Worm (Caenorhabditis elegans) whole organism, L4/young adult: Measurements from ENCODE around the gene sad-1.

Source experiments
- W03F9.2 ChIP-seq: fragments of 150-350 bp; optimal IDR thresholded peaks from 2 replicates; lab custom pipeline; 2014; ENCODE audit warnings: missing biosample characterization, missing genetic modification characterization
- dao-5 ChIP-seq: sonication (generic microtip); optimal IDR thresholded peaks from 2 replicates; lab custom pipeline; 2016; ENCODE audit warnings: missing genotype, missing genetic modification characterization, moderate library complexity, missing compliant biosample characterization
- him-1 ChIP-seq: sonication (generic microtip); optimal IDR thresholded peaks from 2 replicates; lab custom pipeline; 2016; ENCODE audit warnings: missing genotype, missing genetic modification reagents, missing genetic modification characterization, missing compliant biosample characterization

The sad-1 gene

ce11 chrX:13456442-13456841, 44.0 kb downstream of the sad-1 start, which contains the start of gene flr-1:
flr-1 (minus strand) TSS chrX:13456542.
- TF ChIP-seq W03F9.2 (tag; lab: Kevin White, UChicago) (no peak), dao-5 (tag; lab: Kevin White, UChicago) (no peak), him-1 (no peak)

DNA sequence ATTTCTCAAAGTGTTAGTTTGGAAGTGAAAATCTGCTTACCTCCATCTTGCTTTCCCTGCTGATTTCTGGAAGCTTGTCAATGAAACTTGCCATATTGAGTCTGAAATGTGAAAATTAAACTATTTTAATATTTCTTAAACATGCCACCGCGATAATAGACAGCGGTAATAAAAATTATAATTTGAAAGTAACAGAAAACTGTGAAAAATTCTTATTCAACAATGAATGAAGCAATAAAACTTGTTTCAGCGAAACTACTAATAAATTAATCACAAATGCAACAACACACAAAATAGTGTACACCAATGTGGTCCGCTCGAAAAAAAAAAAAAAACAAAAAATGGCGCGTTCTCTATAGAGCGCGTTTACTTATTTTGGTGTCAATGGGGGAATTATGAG, 48.9 kb downstream of the sad-1 start, which contains the start of gene F02D10.6:
Gene F02D10.6 (minus strand): TSS at position 101 of the 400 bp plus-strand sequence.
- TF ChIP-seq him-1 (no peak), W03F9.2 (tag; lab: Kevin White, UChicago) (no peak), dao-5 (tag; lab: Kevin White, UChicago) (no peak)

DNA sequence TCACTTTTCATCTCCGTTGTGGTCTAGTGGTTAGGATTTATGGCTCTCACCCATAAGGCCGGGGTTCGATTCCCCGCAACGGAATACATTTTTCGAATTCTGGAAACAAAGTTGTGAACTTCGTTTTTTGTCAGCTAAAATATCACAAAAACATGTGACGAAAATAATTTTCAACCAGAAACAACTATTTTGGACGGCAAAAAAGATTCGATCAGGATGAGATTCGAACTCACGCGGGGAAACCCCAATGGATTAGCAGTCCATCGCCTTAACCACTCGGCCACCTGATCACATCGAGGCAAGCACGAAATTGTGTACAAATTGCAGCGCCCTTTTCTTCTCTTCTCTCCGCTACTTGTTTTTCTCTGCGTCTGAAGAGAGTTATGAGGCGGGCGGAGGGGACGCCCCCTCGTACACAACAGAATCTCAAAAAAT, 51.8 kb downstream of the sad-1 start:
- TF ChIP-seq him-1, result peak; percentile 69
- TF ChIP-seq W03F9.2 (tag; lab: Kevin White, UChicago), result peak; percentile 44
- TF ChIP-seq dao-5 (tag; lab: Kevin White, UChicago), result peak; percentile 68

DNA sequence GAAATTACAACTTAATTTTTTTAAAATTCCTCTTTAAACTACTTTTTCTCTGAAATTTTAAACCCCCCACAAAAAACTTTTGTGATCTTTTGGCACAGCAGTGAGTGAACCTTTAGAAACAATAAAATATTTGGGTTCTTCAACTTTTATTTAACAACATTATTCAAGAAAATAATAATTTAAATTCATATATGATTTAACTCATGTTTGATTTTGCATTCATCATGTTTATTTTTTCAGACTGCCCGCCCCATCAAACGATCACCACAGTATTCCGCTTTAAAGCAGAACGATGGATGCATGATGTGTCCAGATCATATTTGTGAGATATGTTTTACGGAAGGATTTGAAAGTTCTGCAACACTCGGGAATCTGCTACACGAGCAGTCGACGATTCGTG, 54.0 kb downstream of the sad-1 start, which contains the start of gene set-8:
Gene set-8 (plus strand): TSS at position 301 of the 400 bp plus-strand sequence.
- TF ChIP-seq him-1, result no peak
- no peak for TF ChIP-seq W03F9.2 (tag; lab: Kevin White, UChicago)
- TF ChIP-seq dao-5 (tag; lab: Kevin White, UChicago), result no peak

ce11 chrX:13444267-13444666, 56.2 kb downstream of the sad-1 start:
- TF ChIP-seq W03F9.2 (tag; lab: Kevin White, UChicago), result no peak
- TF ChIP-seq him-1, result no peak
- TF ChIP-seq dao-5 (tag; lab: Kevin White, UChicago), result no peak

- no peak for TF ChIP-seq W03F9.2 (tag; lab: Kevin White, UChicago)
- TF ChIP-seq dao-5 (tag; lab: Kevin White, UChicago), result no peak
- no peak for TF ChIP-seq him-1
These were observed 57.2 kb downstream of the sad-1 start for ce11 chrX:13443283-13443682.

DNA sequence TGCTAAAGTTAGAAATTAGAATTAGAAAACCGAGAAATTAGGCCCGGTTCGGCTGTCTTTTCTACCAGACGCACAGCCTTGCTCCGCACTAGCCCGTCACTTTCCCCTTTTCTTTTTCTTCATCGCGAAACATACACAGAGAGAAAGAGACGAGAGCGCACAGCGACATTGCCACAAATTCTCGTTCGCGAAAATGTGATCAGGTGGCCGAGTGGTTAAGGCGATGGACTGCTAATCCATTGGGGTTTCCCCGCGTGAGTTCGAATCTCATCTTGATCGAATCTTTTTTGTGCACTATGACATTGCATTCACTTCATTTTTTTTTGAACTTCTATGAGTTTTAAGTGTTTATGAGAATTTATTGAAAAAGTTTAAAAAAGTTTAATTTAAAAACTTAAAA, 58.0 kb downstream of the sad-1 start:
- TF ChIP-seq him-1 (peak; percentile 9), W03F9.2 (tag; lab: Kevin White, UChicago) (peak; percentile 49), dao-5 (tag; lab: Kevin White, UChicago) (no peak)
